Fruit fly (Drosophila melanogaster) whole organism, wandering third instar larva: ENCODE measurements around the gene UQCR-6.4L.
A peak's percentile ranks its signal among the peaks of the same experiment; 100 is the strongest.

Experiments used
- CG9705 ChIP-seq: fragments of 200-800 bp; sonication (Bioruptor generic); optimal IDR thresholded peaks from 2 replicates; lab custom pipeline; 2018; ENCODE audit warnings: missing biosample characterization, mild to moderate bottlenecking, missing genetic modification characterization
- CrebA ChIP-seq: fragments of 200-800 bp; sonication (Bioruptor generic); optimal IDR thresholded peaks from 2 replicates; lab custom pipeline; 2016; ENCODE audit warnings: missing biosample characterization, mild to moderate bottlenecking, missing genetic modification characterization, borderline replicate concordance
- Dif ChIP-seq: fragments of 200-275, 200-300 bp; sonication (Bioruptor generic); optimal IDR thresholded peaks from 2 replicates; lab custom pipeline; 2018; ENCODE audit warnings: missing biosample characterization, missing genetic modification characterization; ENCODE audit not compliant: partially characterized antibody
- HLH106 ChIP-seq: fragments of 200-800 bp; optimal IDR thresholded peaks from 3 replicates; lab custom pipeline; 2019; ENCODE audit warnings: missing biosample characterization, mild to moderate bottlenecking, missing genetic modification characterization, moderate library complexity
- Hnf4 ChIP-seq: fragments of 200-800 bp; sonication (Bioruptor generic); optimal IDR thresholded peaks from 2 replicates; lab custom pipeline; 2016; ENCODE audit warnings: missing biosample characterization, mild to moderate bottlenecking, missing genetic modification characterization
- Hr83 ChIP-seq: fragments of 200-300 bp; sonication (Bioruptor generic); optimal IDR thresholded peaks from 2 replicates; lab custom pipeline; 2016; ENCODE audit warnings: missing biosample characterization, mild to moderate bottlenecking, missing genetic modification characterization, moderate library complexity; ENCODE audit not compliant: poor library complexity, severe bottlenecking
- Jra ChIP-seq: sonication (Bioruptor generic); optimal IDR thresholded peaks from 2 replicates; lab custom pipeline; 2016; ENCODE audit warnings: missing biosample characterization, missing genetic modification characterization
- Mio ChIP-seq: sonication (Bioruptor generic); optimal IDR thresholded peaks from 2 replicates; lab custom pipeline; 2016; ENCODE audit warnings: missing biosample characterization, missing genetic modification characterization
- Myc ChIP-seq: fragments of >200 bp; optimal IDR thresholded peaks from 2 replicates; lab custom pipeline; 2017
- N ChIP-seq: fragments of >200 bp; optimal IDR thresholded peaks from 2 replicates; lab custom pipeline; 2018; ENCODE audit warnings: missing biosample characterization, missing external identifiers, missing genetic modification characterization
- OdsH ChIP-seq: fragments of 200-800 bp; sonication (Bioruptor generic); optimal IDR thresholded peaks from 2 replicates; lab custom pipeline; 2016; ENCODE audit warnings: missing biosample characterization, mild to moderate bottlenecking, missing genetic modification characterization
- Rel ChIP-seq, 2 experiments: fragments of 200-800 bp; sonication (Bioruptor generic) in 1 of 2; optimal IDR thresholded peaks; 2 replicates in 1 of 2; 3 replicates in 1 of 2; lab custom pipeline; 2016 to 2019; ENCODE audit warnings: mild to moderate bottlenecking in 2 of 2, missing biosample characterization in 2 of 2, missing genetic modification characterization in 2 of 2, moderate library complexity in 1 of 2
- Sp1 ChIP-seq: fragments of 200-800 bp; sonication (Bioruptor generic); optimal IDR thresholded peaks from 3 replicates; lab custom pipeline; 2019; ENCODE audit warnings: missing biosample characterization, mild to moderate bottlenecking, missing genetic modification characterization, moderate library complexity
- br ChIP-seq: fragments of 200-800 bp; sonication (Bioruptor generic); optimal IDR thresholded peaks from 2 replicates; lab custom pipeline; 2016; ENCODE audit warnings: missing biosample characterization, missing genetic modification characterization
- brk ChIP-seq: fragments of 200-800 bp; sonication (Bioruptor generic); optimal IDR thresholded peaks from 2 replicates; lab custom pipeline; 2016; ENCODE audit warnings: missing biosample characterization, mild to moderate bottlenecking, missing genetic modification characterization
- dmrt93B ChIP-seq: fragments of 200-800 bp; sonication (Bioruptor generic); optimal IDR thresholded peaks from 2 replicates; lab custom pipeline; 2018; ENCODE audit warnings: missing biosample characterization, mild to moderate bottlenecking, missing genetic modification characterization
- dsf ChIP-seq: sonication (Bioruptor generic); optimal IDR thresholded peaks from 2 replicates; lab custom pipeline; 2016; ENCODE audit warnings: missing biosample characterization, missing genetic modification characterization, borderline replicate concordance
- ey ChIP-seq: fragments of 200-800 bp; sonication (Bioruptor generic); optimal IDR thresholded peaks from 2 replicates; lab custom pipeline; 2016; ENCODE audit warnings: missing biosample characterization, missing genetic modification characterization
- foxo ChIP-seq, 2 experiments: fragments of 200-800 bp; sonication (Bioruptor generic); optimal IDR thresholded peaks; 2 replicates in 1 of 2; 3 replicates in 1 of 2; lab custom pipeline; 2016 to 2017; ENCODE audit warnings: missing biosample characterization in 2 of 2, missing genetic modification characterization in 2 of 2
- fru ChIP-seq: fragments of 200-800 bp; sonication (Bioruptor generic); optimal IDR thresholded peaks from 3 replicates; lab custom pipeline; 2016; ENCODE audit warnings: missing biosample characterization, mild to moderate bottlenecking, missing genetic modification characterization
- h ChIP-seq: fragments of 200-800 bp; sonication (Bioruptor generic); optimal IDR thresholded peaks from 3 replicates; lab custom pipeline; 2016; ENCODE audit warnings: missing biosample characterization, mild to moderate bottlenecking, missing genetic modification characterization
- jim ChIP-seq: fragments of 175-275, 200-325 bp; sonication (Bioruptor generic); optimal IDR thresholded peaks from 2 replicates; lab custom pipeline; 2016; ENCODE audit warnings: missing biosample characterization, mild to moderate bottlenecking, missing genetic modification characterization
- lola ChIP-seq: fragments of >200 bp; optimal IDR thresholded peaks from 2 replicates; lab custom pipeline; 2017; ENCODE audit warnings: missing biosample characterization, missing genetic modification characterization
- pan ChIP-seq: fragments of >200 bp; optimal IDR thresholded peaks from 2 replicates; lab custom pipeline; 2017
- psq ChIP-seq: fragments of 200-800 bp; sonication (Bioruptor generic); optimal IDR thresholded peaks from 3 replicates; lab custom pipeline; 2017; ENCODE audit warnings: missing biosample characterization, mild to moderate bottlenecking, missing genetic modification characterization, moderate library complexity
- rgr ChIP-seq: fragments of 200-800 bp; sonication (Bioruptor generic); optimal IDR thresholded peaks from 3 replicates; lab custom pipeline; 2016; ENCODE audit warnings: missing biosample characterization, mild to moderate bottlenecking, missing genetic modification characterization
- sage ChIP-seq: fragments of 200-800 bp; sonication (Bioruptor generic); optimal IDR thresholded peaks from 2 replicates; lab custom pipeline; 2016; ENCODE audit warnings: missing biosample characterization, mild to moderate bottlenecking, missing genetic modification characterization
- sv ChIP-seq: fragments of 200-800 bp; sonication (Bioruptor generic); optimal IDR thresholded peaks from 3 replicates; lab custom pipeline; 2016; ENCODE audit warnings: missing biosample characterization, missing genetic modification characterization
- usp ChIP-seq: fragments of >200 bp; optimal IDR thresholded peaks from 2 replicates; lab custom pipeline; 2017; ENCODE audit warnings: missing biosample characterization, missing genetic modification characterization
- woc ChIP-seq: sonication (Bioruptor generic); optimal IDR thresholded peaks from 2 replicates; lab custom pipeline; 2016; ENCODE audit warnings: missing biosample characterization, mild to moderate bottlenecking, missing genetic modification characterization

The UQCR-6.4L gene

dm6 chr3L:16615132-16615709 is 48.7 kb downstream of the UQCR-6.4L start, which contains the start of gene Mo25:
Gene Mo25 (minus strand): TSS chr3L:16615472.
- TF ChIP-seq dsf (GFP tag; lab: Kevin White, UChicago) (peak; percentile 48), HLH106 (tag; lab: Kevin White, UChicago) (peak; percentile 51), CrebA (GFP tag; lab: Kevin White, UChicago) (no peak), Hnf4 (peak; percentile 74), Mio (no peak), OdsH (peak; percentile 42), jim (GFP tag; lab: Kevin White, UChicago) (no peak), dmrt93B (peak; percentile 8), pan (no peak), br (GFP tag; lab: Kevin White, UChicago) (peak; percentile 47), fru (peak; percentile 57), rgr (GFP tag; lab: Kevin White, UChicago) (peak; percentile 73), ey (GFP tag; lab: Kevin White, UChicago) (peak; percentile 25), brk (peak; percentile 75), CG9705 (GFP tag; lab: Kevin White, UChicago) (peak; percentile 18), Jra (GFP tag; lab: Kevin White, UChicago) (peak; percentile 24), usp (GFP tag; lab: Kevin White, UChicago) (no peak), psq (peak; percentile 53), sage (GFP tag; lab: Kevin White, UChicago) (peak; percentile 83), Dif (no peak), sv (no peak), N (GFP tag; lab: Kevin White, UChicago) (no peak), h (GFP tag; lab: Kevin White, UChicago) (peak; percentile 67), foxo (GFP tag; optimal IDR thresholded peaks at IDR 0.05; lab: Kevin White, UChicago) (peak in 1 of 2 experiments; percentile 68), Myc (lab: Kevin White, UChicago) (peak; percentile 0), Rel (GFP tag; optimal IDR thresholded peaks at IDR 0.05; lab: Kevin White, UChicago) (peak; percentile 15), Rel (tag; optimal IDR thresholded peaks at IDR 0.05; lab: Kevin White, UChicago) (peak; percentile 44), woc (GFP tag; lab: Kevin White, UChicago) (no peak), Sp1 (GFP tag; lab: Kevin White, UChicago) (peak; percentile 52), Hr83 (GFP tag; lab: Kevin White, UChicago) (peak; percentile 81), lola (GFP tag; lab: Kevin White, UChicago) (no peak)
